Worm (Caenorhabditis elegans) whole organism, L1 larva: ENCODE results near the gene mksr-1.

Experiments used
- C04F5.9 ChIP-seq: sonication (generic microtip); optimal IDR thresholded peaks from 2 replicates; lab custom pipeline; 2016; ENCODE audit warnings: missing genetic modification characterization, missing compliant biosample characterization
- C34B4.2 ChIP-seq: sonication (generic microtip); optimal IDR thresholded peaks from 2 replicates; lab custom pipeline; 2017; ENCODE audit warnings: mild to moderate bottlenecking, missing genetic modification characterization, missing compliant biosample characterization
- alr-1 ChIP-seq: fragments of 200-800 bp; sonication (Bioruptor generic); optimal IDR thresholded peaks from 2 replicates; lab custom pipeline; 2018; ENCODE audit warnings: borderline replicate concordance, mild to moderate bottlenecking, missing genetic modification characterization, missing compliant biosample characterization
- aly-2 ChIP-seq: fragments of 150-350 bp; optimal IDR thresholded peaks from 2 replicates; lab custom pipeline; 2014; ENCODE audit warnings: missing biosample characterization, missing genetic modification characterization
- ama-1 ChIP-seq: fragments of 150-350 bp; optimal IDR thresholded peaks from 2 replicates; lab custom pipeline; 2014
- blmp-1 ChIP-seq: fragments of 150-350 bp; optimal IDR thresholded peaks from 2 replicates; lab custom pipeline; 2014; ENCODE audit warnings: missing biosample characterization, missing genetic modification characterization
- ceh-63 ChIP-seq: fragments of 200-800 bp; sonication (Bioruptor generic); optimal IDR thresholded peaks from 2 replicates; lab custom pipeline; 2018; ENCODE audit warnings: mild to moderate bottlenecking, missing genetic modification characterization, missing compliant biosample characterization
- ceh-88 ChIP-seq: fragments of 200-800 bp; sonication (Bioruptor generic); IDR thresholded peaks from 2 replicates; pipeline ENCODE4 v1.3.6; 2022; ENCODE audit warnings: missing genetic modification characterization, missing compliant biosample characterization
- ces-1 ChIP-seq: fragments of 150-350 bp; optimal IDR thresholded peaks from 2 replicates; lab custom pipeline; 2014; ENCODE audit warnings: missing biosample characterization, missing genetic modification reagents, missing genetic modification characterization
- dpl-1 ChIP-seq, 3 experiments: fragments of 150-350 bp in 2 of 3; sonication (generic microtip) in 1 of 3; optimal IDR thresholded peaks; 2 replicates each; lab custom pipeline; 2014 to 2017; ENCODE audit warnings: missing biosample characterization in 3 of 3, missing genetic modification characterization in 3 of 3, missing genetic modification reagents in 3 of 3
- dsc-1 ChIP-seq: sonication (generic microtip); optimal IDR thresholded peaks from 2 replicates; lab custom pipeline; 2016; ENCODE audit warnings: mild to moderate bottlenecking, missing genetic modification characterization, missing compliant biosample characterization
- efl-3 ChIP-seq: fragments of 200-800 bp; sonication (Bioruptor generic); optimal IDR thresholded peaks from 2 replicates; lab custom pipeline; 2018; ENCODE audit warnings: mild to moderate bottlenecking, missing genetic modification characterization, missing compliant biosample characterization
- ets-5 ChIP-seq: fragments of 200-800 bp; sonication (Bioruptor generic); IDR thresholded peaks from 2 replicates; pipeline ENCODE4 v1.3.6; 2022; ENCODE audit warnings: missing genetic modification characterization, missing compliant biosample characterization
- fkh-8 ChIP-seq: sonication (generic microtip); optimal IDR thresholded peaks from 2 replicates; lab custom pipeline; 2016; ENCODE audit warnings: mild to moderate bottlenecking, missing genetic modification characterization, missing compliant biosample characterization
- grh-1 ChIP-seq: fragments of 200-800 bp; sonication (Bioruptor generic); IDR thresholded peaks from 2 replicates; pipeline ENCODE4 v1.3.6; 2022; ENCODE audit warnings: missing genetic modification reagents, missing genetic modification characterization, missing compliant biosample characterization
- hlh-17 ChIP-seq: fragments of 200-800 bp; sonication (Bioruptor generic); optimal IDR thresholded peaks from 2 replicates; lab custom pipeline; 2018; ENCODE audit warnings: missing genetic modification characterization, mild to moderate bottlenecking, missing compliant biosample characterization, moderate library complexity, borderline replicate concordance
- hlh-4 ChIP-seq: sonication (generic microtip); optimal IDR thresholded peaks from 2 replicates; lab custom pipeline; 2016; ENCODE audit warnings: mild to moderate bottlenecking, missing genetic modification characterization, missing compliant biosample characterization
- hpl-2 ChIP-seq: fragments of 150-350 bp; optimal IDR thresholded peaks from 2 replicates; lab custom pipeline; 2014; ENCODE audit warnings: missing biosample characterization, missing genetic modification reagents, missing genetic modification characterization
- irx-1 ChIP-seq: sonication (generic microtip); optimal IDR thresholded peaks from 2 replicates; lab custom pipeline; 2016; ENCODE audit warnings: missing genetic modification characterization, missing compliant biosample characterization
- jun-1 ChIP-seq: fragments of 150-350 bp; optimal IDR thresholded peaks from 2 replicates; lab custom pipeline; 2014; ENCODE audit warnings: missing biosample characterization, missing genetic modification reagents, missing genetic modification characterization
- lin-39 ChIP-seq: fragments of 150-350 bp; optimal IDR thresholded peaks from 2 replicates; lab custom pipeline; 2014; ENCODE audit warnings: missing biosample characterization, missing genetic modification reagents, missing genetic modification characterization
- lir-3 ChIP-seq: sonication (generic microtip); optimal IDR thresholded peaks from 2 replicates; lab custom pipeline; 2016; ENCODE audit warnings: mild to moderate bottlenecking, missing genetic modification characterization, moderate library complexity, missing compliant biosample characterization; ENCODE audit not compliant: poor library complexity
- lsy-2 ChIP-seq, 2 experiments: fragments of 150-350 bp; optimal IDR thresholded peaks; 2 replicates each; lab custom pipeline; 2014; ENCODE audit warnings: missing biosample characterization in 2 of 2, missing genetic modification characterization in 2 of 2
- mep-1 ChIP-seq: fragments of 150-350 bp; optimal IDR thresholded peaks from 2 replicates; lab custom pipeline; 2014; ENCODE audit warnings: missing biosample characterization, missing genetic modification characterization
- nhr-11 ChIP-seq: fragments of 150-350 bp; optimal IDR thresholded peaks from 2 replicates; lab custom pipeline; 2014; ENCODE audit warnings: missing biosample characterization, missing genetic modification characterization
- nhr-12 ChIP-seq: sonication (generic microtip); optimal IDR thresholded peaks from 2 replicates; lab custom pipeline; 2017; ENCODE audit warnings: missing biosample characterization, missing genetic modification characterization
- nhr-20 ChIP-seq: sonication (generic microtip); optimal IDR thresholded peaks from 2 replicates; lab custom pipeline; 2016; ENCODE audit warnings: mild to moderate bottlenecking, missing genetic modification characterization, missing compliant biosample characterization
- nhr-28 ChIP-seq: fragments of 150-350 bp; optimal IDR thresholded peaks from 2 replicates; lab custom pipeline; 2014; ENCODE audit warnings: missing biosample characterization, missing genetic modification characterization
- nhr-47 ChIP-seq: sonication (generic microtip); optimal IDR thresholded peaks from 2 replicates; lab custom pipeline; 2016; ENCODE audit warnings: mild to moderate bottlenecking, missing genetic modification characterization, moderate library complexity, missing compliant biosample characterization
- nhr-76 ChIP-seq: sonication (generic microtip); optimal IDR thresholded peaks from 2 replicates; lab custom pipeline; 2017; ENCODE audit warnings: missing biosample characterization, missing genetic modification characterization
- nhr-77 ChIP-seq: fragments of 150-350 bp; optimal IDR thresholded peaks from 2 replicates; lab custom pipeline; 2014; ENCODE audit warnings: missing biosample characterization, missing genetic modification characterization
- nhr-84 ChIP-seq: sonication (generic microtip); optimal IDR thresholded peaks from 2 replicates; lab custom pipeline; 2017; ENCODE audit warnings: missing biosample characterization, missing genetic modification characterization
- nhr-85 ChIP-seq: sonication (generic microtip); peaks from one replicate; lab custom pipeline; 2016; ENCODE audit warnings: missing genetic modification characterization, inconsistent platforms, missing compliant biosample characterization
- pax-3 ChIP-seq: fragments of 200-800 bp; sonication (Bioruptor generic); optimal IDR thresholded peaks from 2 replicates; lab custom pipeline; 2018; ENCODE audit warnings: mild to moderate bottlenecking, missing genetic modification characterization, moderate library complexity, missing compliant biosample characterization
- rnt-1 ChIP-seq: sonication (generic microtip); optimal IDR thresholded peaks from 2 replicates; lab custom pipeline; 2016; ENCODE audit warnings: mild to moderate bottlenecking, missing genetic modification characterization, moderate library complexity, missing compliant biosample characterization
- skn-1 ChIP-seq: fragments of 150-350 bp; optimal IDR thresholded peaks from 2 replicates; lab custom pipeline; 2014; ENCODE audit warnings: missing biosample characterization, missing genetic modification characterization
- snpc-4 ChIP-seq: fragments of 150-350 bp; optimal IDR thresholded peaks from 2 replicates; lab custom pipeline; 2014; ENCODE audit warnings: missing biosample characterization, missing genetic modification characterization
- snu-23 ChIP-seq: sonication (generic microtip); optimal IDR thresholded peaks from 2 replicates; lab custom pipeline; 2016; ENCODE audit warnings: missing genetic modification characterization, missing compliant biosample characterization
- sptf-1 ChIP-seq: fragments of 150-350 bp; optimal IDR thresholded peaks from 2 replicates; lab custom pipeline; 2014; ENCODE audit warnings: missing biosample characterization, missing genetic modification characterization
- tbx-2 ChIP-seq: sonication (generic microtip); optimal IDR thresholded peaks from 2 replicates; lab custom pipeline; 2016; ENCODE audit warnings: missing genetic modification characterization, missing compliant biosample characterization
- tlp-1 ChIP-seq: fragments of 150-350 bp; optimal IDR thresholded peaks from 2 replicates; lab custom pipeline; 2014; ENCODE audit warnings: missing biosample characterization, missing genetic modification characterization
- unc-30 ChIP-seq: sonication (generic microtip); optimal IDR thresholded peaks from 2 replicates; lab custom pipeline; 2017; ENCODE audit warnings: missing biosample characterization, missing genetic modification characterization
- unc-86 ChIP-seq: sonication (generic microtip); optimal IDR thresholded peaks from 2 replicates; lab custom pipeline; 2016; ENCODE audit warnings: missing genetic modification characterization, missing compliant biosample characterization
- zag-1 ChIP-seq: fragments of 150-350 bp; optimal IDR thresholded peaks from 2 replicates; lab custom pipeline; 2014; ENCODE audit warnings: missing biosample characterization, missing genetic modification characterization
- ztf-4 ChIP-seq: fragments of 150-350 bp; optimal IDR thresholded peaks from 2 replicates; lab custom pipeline; 2014; ENCODE audit warnings: missing biosample characterization, missing genetic modification characterization

The mksr-1 gene

ce11 chrX:1051041-1051440 lies 17.9 kb downstream of the mksr-1 start (continued):
- TF ChIP-seq efl-3 (GFP tag; lab: Kevin White, UChicago), result no peak
- no peak for TF ChIP-seq ama-1 (lab: Kevin White, UChicago)
- TF ChIP-seq dsc-1, result peak; percentile 80
- TF ChIP-seq unc-30 (tag; lab: Kevin White, UChicago), result no peak
- no peak for TF ChIP-seq C04F5.9 (tag; lab: Kevin White, UChicago)
- TF ChIP-seq nhr-11, result no peak
- peak; percentile 19 for TF ChIP-seq mep-1 (tag; lab: Kevin White, UChicago)
- no peak for TF ChIP-seq irx-1 (tag; lab: Kevin White, UChicago)
- no peak for TF ChIP-seq sptf-1 (tag; lab: Kevin White, UChicago)
- TF ChIP-seq lir-3 (tag; lab: Kevin White, UChicago), result no peak
- no peak for TF ChIP-seq ceh-63
- TF ChIP-seq nhr-47 (tag; lab: Kevin White, UChicago), result peak; percentile 49
- TF ChIP-seq tlp-1, result no peak
- no peak for TF ChIP-seq alr-1 (tag; lab: Kevin White, UChicago)
- TF ChIP-seq hlh-17 (GFP tag; lab: Kevin White, UChicago), result no peak
- TF ChIP-seq nhr-28 (tag; lab: Kevin White, UChicago), result no peak
- TF ChIP-seq nhr-20 (tag; lab: Kevin White, UChicago), result peak; percentile 54
- TF ChIP-seq skn-1 (tag; lab: Kevin White, UChicago), result peak; percentile 54
- TF ChIP-seq dpl-1 (GFP tag; optimal IDR thresholded peaks at IDR 0.05; lab: Kevin White, UChicago), result no peak
- TF ChIP-seq blmp-1, result no peak
- no peak for TF ChIP-seq C34B4.2 (tag; lab: Kevin White, UChicago)
- TF ChIP-seq pax-3 (tag; lab: Kevin White, UChicago), result no peak
- peak; percentile 79 for TF ChIP-seq rnt-1
- peak; percentile 31 to 34 for TF ChIP-seq lsy-2 (tag; optimal IDR thresholded peaks at IDR 0.05; lab: Kevin White, UChicago)
- no peak for TF ChIP-seq nhr-76 (tag; lab: Kevin White, UChicago)
- no peak for TF ChIP-seq aly-2 (tag; lab: Kevin White, UChicago)
- no peak for TF ChIP-seq nhr-84 (tag; lab: Kevin White, UChicago)
- TF ChIP-seq hpl-2, result no peak
- TF ChIP-seq nhr-77 (tag; lab: Kevin White, UChicago), result no peak
- no peak for TF ChIP-seq ceh-88 (GFP tag; lab: Robert Waterston, UW)
- peak; percentile 48 for TF ChIP-seq snu-23 (GFP tag; lab: Kevin White, UChicago)
- TF ChIP-seq nhr-12, result no peak
- TF ChIP-seq grh-1 (GFP tag; lab: Robert Waterston, UW), result no peak
- TF ChIP-seq jun-1 (tag; lab: Kevin White, UChicago), result no peak
- no peak for TF ChIP-seq hlh-4
- peak; percentile 42 for TF ChIP-seq tbx-2
- no peak for TF ChIP-seq ztf-4
- no peak for TF ChIP-seq ets-5
- TF ChIP-seq unc-86 (tag; lab: Kevin White, UChicago), result no peak
- peak; percentile 56 for TF ChIP-seq fkh-8 (tag; lab: Kevin White, UChicago)
- no peak for TF ChIP-seq nhr-85 (tag; lab: Kevin White, UChicago)
- TF ChIP-seq ces-1, result no peak
- TF ChIP-seq zag-1 (tag; lab: Kevin White, UChicago), result no peak
- TF ChIP-seq lin-39 (tag; lab: Kevin White, UChicago), result peak; percentile 61
- TF ChIP-seq snpc-4 (tag; lab: Kevin White, UChicago), result no peak
